Worm (Caenorhabditis elegans) whole organism, L1 larva: ENCODE measurements around the gene C27A2.12.

Experiments used
- C04F5.9 ChIP-seq: sonication (generic microtip); optimal IDR thresholded peaks from 2 replicates; lab custom pipeline; 2016; ENCODE audit warnings: missing genetic modification characterization, missing compliant biosample characterization
- C34B4.2 ChIP-seq: sonication (generic microtip); optimal IDR thresholded peaks from 2 replicates; lab custom pipeline; 2017; ENCODE audit warnings: mild to moderate bottlenecking, missing genetic modification characterization, missing compliant biosample characterization
- Y116A8C.19 ChIP-seq: sonication (generic microtip); optimal IDR thresholded peaks from 2 replicates; lab custom pipeline; 2016; ENCODE audit warnings: missing compliant biosample characterization, missing genetic modification characterization, borderline replicate concordance
- alr-1 ChIP-seq: fragments of 200-800 bp; sonication (Bioruptor generic); optimal IDR thresholded peaks from 2 replicates; lab custom pipeline; 2018; ENCODE audit warnings: borderline replicate concordance, mild to moderate bottlenecking, missing genetic modification characterization, missing compliant biosample characterization
- aly-2 ChIP-seq: fragments of 150-350 bp; optimal IDR thresholded peaks from 2 replicates; lab custom pipeline; 2014; ENCODE audit warnings: missing biosample characterization, missing genetic modification characterization
- blmp-1 ChIP-seq: fragments of 150-350 bp; optimal IDR thresholded peaks from 2 replicates; lab custom pipeline; 2014; ENCODE audit warnings: missing biosample characterization, missing genetic modification characterization
- ceh-63 ChIP-seq: fragments of 200-800 bp; sonication (Bioruptor generic); optimal IDR thresholded peaks from 2 replicates; lab custom pipeline; 2018; ENCODE audit warnings: mild to moderate bottlenecking, missing genetic modification characterization, missing compliant biosample characterization
- ceh-82 ChIP-seq, 3 experiments: fragments of 150-350 bp in 1 of 3; sonication (generic microtip) in 2 of 3; optimal IDR thresholded peaks; 2 replicates each; lab custom pipeline; 2014 to 2017; ENCODE audit warnings: missing biosample characterization in 3 of 3, missing genetic modification characterization in 3 of 3
- ceh-88 ChIP-seq: fragments of 200-800 bp; sonication (Bioruptor generic); IDR thresholded peaks from 2 replicates; pipeline ENCODE4 v1.3.6; 2022; ENCODE audit warnings: missing genetic modification characterization, missing compliant biosample characterization
- ceh-90 ChIP-seq: sonication (generic microtip); optimal IDR thresholded peaks from 2 replicates; lab custom pipeline; 2016; ENCODE audit warnings: missing genetic modification characterization, missing compliant biosample characterization
- efl-1 ChIP-seq, 4 experiments: fragments of 150-350 bp; optimal IDR thresholded peaks in 3 of 4; peaks in 1 of 4; 1 replicate in 1 of 4; 2 replicates in 3 of 4; lab custom pipeline; 2014; ENCODE audit warnings: missing biosample characterization in 2 of 4, missing genetic modification characterization in 2 of 4, missing genetic modification reagents in 2 of 4
- efl-3 ChIP-seq: fragments of 200-800 bp; sonication (Bioruptor generic); optimal IDR thresholded peaks from 2 replicates; lab custom pipeline; 2018; ENCODE audit warnings: mild to moderate bottlenecking, missing genetic modification characterization, missing compliant biosample characterization
- egl-27 ChIP-seq, 2 experiments: fragments of 150-350 bp in 1 of 2; sonication (generic microtip); optimal IDR thresholded peaks; 3 replicates each; lab custom pipeline; 2017 to 2018; ENCODE audit warnings: missing biosample characterization in 2 of 2, missing genetic modification characterization in 2 of 2, missing genetic modification reagents in 2 of 2
- elt-2 ChIP-seq: sonication (generic microtip); optimal IDR thresholded peaks from 2 replicates; lab custom pipeline; 2016; ENCODE audit warnings: missing genetic modification characterization, mild to moderate bottlenecking, inconsistent platforms, missing compliant biosample characterization, missing genetic modification reagents
- fkh-10 ChIP-seq: sonication (generic microtip); optimal IDR thresholded peaks from 2 replicates; lab custom pipeline; 2017; ENCODE audit warnings: missing biosample characterization, missing genetic modification reagents, missing genetic modification characterization
- fkh-4 ChIP-seq: sonication (generic microtip); optimal IDR thresholded peaks from 2 replicates; lab custom pipeline; 2016; ENCODE audit warnings: missing compliant biosample characterization, missing genetic modification characterization, borderline replicate concordance
- fos-1 ChIP-seq: fragments of 150-350 bp; optimal IDR thresholded peaks from 2 replicates; lab custom pipeline; 2014; ENCODE audit warnings: missing biosample characterization, missing genetic modification characterization
- grh-1 ChIP-seq: fragments of 200-800 bp; sonication (Bioruptor generic); IDR thresholded peaks from 2 replicates; pipeline ENCODE4 v1.3.6; 2022; ENCODE audit warnings: missing genetic modification reagents, missing genetic modification characterization, missing compliant biosample characterization
- hlh-17 ChIP-seq: fragments of 200-800 bp; sonication (Bioruptor generic); optimal IDR thresholded peaks from 2 replicates; lab custom pipeline; 2018; ENCODE audit warnings: missing genetic modification characterization, mild to moderate bottlenecking, missing compliant biosample characterization, moderate library complexity, borderline replicate concordance
- irx-1 ChIP-seq: sonication (generic microtip); optimal IDR thresholded peaks from 2 replicates; lab custom pipeline; 2016; ENCODE audit warnings: missing genetic modification characterization, missing compliant biosample characterization
- isw-1 ChIP-seq: fragments of 200-800 bp; sonication (Bioruptor generic); IDR thresholded peaks from 2 replicates; pipeline ENCODE4 v1.3.6; 2022; ENCODE audit warnings: missing genetic modification characterization, missing compliant biosample characterization
- lin-13 ChIP-seq: fragments of 150-350 bp; optimal IDR thresholded peaks from 2 replicates; lab custom pipeline; 2014; ENCODE audit warnings: missing biosample characterization, missing genetic modification reagents, missing genetic modification characterization
- lin-14 ChIP-seq: fragments of 200-800 bp; sonication (Bioruptor generic); optimal IDR thresholded peaks from 2 replicates; lab custom pipeline; 2018; ENCODE audit warnings: mild to moderate bottlenecking, missing genetic modification characterization, moderate library complexity, missing compliant biosample characterization
- lin-15B ChIP-seq: fragments of 150-350 bp; sonication (generic microtip); optimal IDR thresholded peaks from 3 replicates; lab custom pipeline; 2014; ENCODE audit warnings: missing biosample characterization, missing genetic modification characterization
- lin-39 ChIP-seq: fragments of 150-350 bp; optimal IDR thresholded peaks from 2 replicates; lab custom pipeline; 2014; ENCODE audit warnings: missing biosample characterization, missing genetic modification reagents, missing genetic modification characterization
- lsy-2 ChIP-seq, 2 experiments: fragments of 150-350 bp; optimal IDR thresholded peaks; 2 replicates each; lab custom pipeline; 2014; ENCODE audit warnings: missing biosample characterization in 2 of 2, missing genetic modification characterization in 2 of 2
- mep-1 ChIP-seq: fragments of 150-350 bp; optimal IDR thresholded peaks from 2 replicates; lab custom pipeline; 2014; ENCODE audit warnings: missing biosample characterization, missing genetic modification characterization
- nhr-11 ChIP-seq: fragments of 150-350 bp; optimal IDR thresholded peaks from 2 replicates; lab custom pipeline; 2014; ENCODE audit warnings: missing biosample characterization, missing genetic modification characterization
- nhr-12 ChIP-seq: sonication (generic microtip); optimal IDR thresholded peaks from 2 replicates; lab custom pipeline; 2017; ENCODE audit warnings: missing biosample characterization, missing genetic modification characterization
- nhr-20 ChIP-seq: sonication (generic microtip); optimal IDR thresholded peaks from 2 replicates; lab custom pipeline; 2016; ENCODE audit warnings: mild to moderate bottlenecking, missing genetic modification characterization, missing compliant biosample characterization
- nhr-237 ChIP-seq: fragments of 150-350 bp; optimal IDR thresholded peaks from 2 replicates; lab custom pipeline; 2014; ENCODE audit warnings: missing biosample characterization, missing genetic modification characterization
- nhr-71 ChIP-seq: sonication (generic microtip); optimal IDR thresholded peaks from 2 replicates; lab custom pipeline; 2016; ENCODE audit warnings: mild to moderate bottlenecking, missing genetic modification characterization, moderate library complexity, missing compliant biosample characterization
- nhr-84 ChIP-seq: sonication (generic microtip); optimal IDR thresholded peaks from 2 replicates; lab custom pipeline; 2017; ENCODE audit warnings: missing biosample characterization, missing genetic modification characterization
- nhr-85 ChIP-seq: sonication (generic microtip); peaks from one replicate; lab custom pipeline; 2016; ENCODE audit warnings: missing genetic modification characterization, inconsistent platforms, missing compliant biosample characterization
- pax-3 ChIP-seq: fragments of 200-800 bp; sonication (Bioruptor generic); optimal IDR thresholded peaks from 2 replicates; lab custom pipeline; 2018; ENCODE audit warnings: mild to moderate bottlenecking, missing genetic modification characterization, moderate library complexity, missing compliant biosample characterization
- pqm-1 ChIP-seq: sonication (generic microtip); optimal IDR thresholded peaks from 3 replicates; lab custom pipeline; 2017; ENCODE audit warnings: missing biosample characterization, missing genetic modification characterization
- rnt-1 ChIP-seq: sonication (generic microtip); optimal IDR thresholded peaks from 2 replicates; lab custom pipeline; 2016; ENCODE audit warnings: mild to moderate bottlenecking, missing genetic modification characterization, moderate library complexity, missing compliant biosample characterization
- snu-23 ChIP-seq: sonication (generic microtip); optimal IDR thresholded peaks from 2 replicates; lab custom pipeline; 2016; ENCODE audit warnings: missing genetic modification characterization, missing compliant biosample characterization
- sup-37 ChIP-seq: fragments of 200-800 bp; sonication (Bioruptor generic); optimal IDR thresholded peaks from 2 replicates; lab custom pipeline; 2018; ENCODE audit warnings: mild to moderate bottlenecking, missing genetic modification characterization, missing compliant biosample characterization
- swsn-7 ChIP-seq: sonication (generic microtip); optimal IDR thresholded peaks from 2 replicates; lab custom pipeline; 2016; ENCODE audit warnings: missing genetic modification characterization, missing compliant biosample characterization
- tlp-1 ChIP-seq: fragments of 150-350 bp; optimal IDR thresholded peaks from 2 replicates; lab custom pipeline; 2014; ENCODE audit warnings: missing biosample characterization, missing genetic modification characterization
- unc-62 ChIP-seq: fragments of 150-350 bp; optimal IDR thresholded peaks from 2 replicates; lab custom pipeline; 2014; ENCODE audit warnings: missing biosample characterization, missing genetic modification reagents, missing genetic modification characterization
- unc-98 ChIP-seq: fragments of 200-800 bp; sonication (Bioruptor generic); IDR thresholded peaks from 2 replicates; pipeline ENCODE4 v1.3.6; 2022; ENCODE audit warnings: missing genetic modification characterization, missing compliant biosample characterization
- vab-15 ChIP-seq: sonication (generic microtip); optimal IDR thresholded peaks from 2 replicates; lab custom pipeline; 2017; ENCODE audit warnings: missing genotype, mild to moderate bottlenecking, missing genetic modification characterization, missing compliant biosample characterization
- ztf-4 ChIP-seq: fragments of 150-350 bp; optimal IDR thresholded peaks from 2 replicates; lab custom pipeline; 2014; ENCODE audit warnings: missing biosample characterization, missing genetic modification characterization

The C27A2.12 gene

ce11 chrII:5031612-5032011 is 26.3 kb downstream of the C27A2.12 start, which contains the start of gene wdr-83:
Gene wdr-83 (minus strand): TSS chrII:5031712.
- no peak for TF ChIP-seq swsn-7 (tag; lab: Kevin White, UChicago)
- no peak for TF ChIP-seq nhr-237
- TF ChIP-seq efl-3, result no peak
- no peak for TF ChIP-seq pqm-1 (tag; lab: Kevin White, UChicago)
- no peak for TF ChIP-seq egl-27 (tag; optimal IDR thresholded peaks at IDR 0.05; lab: Kevin White, UChicago)
- TF ChIP-seq C34B4.2 (tag; lab: Kevin White, UChicago), result no peak
- no peak for TF ChIP-seq isw-1 (GFP tag; lab: Robert Waterston, UW)
- no peak for TF ChIP-seq lin-39 (tag; lab: Kevin White, UChicago)
- no peak for TF ChIP-seq nhr-71 (tag; lab: Kevin White, UChicago)
- no peak for TF ChIP-seq aly-2 (tag; lab: Kevin White, UChicago)
- no peak for TF ChIP-seq tlp-1 (tag; lab: Kevin White, UChicago)
- no peak for TF ChIP-seq efl-1 (optimal IDR thresholded peaks at IDR 0.05; lab: Kevin White, UChicago)
- no peak for TF ChIP-seq efl-1 (GFP tag; optimal IDR thresholded peaks at IDR 0.05 in 1 of 2; lab: Kevin White, UChicago)

ce11 chrII:5027952-5028351 is 30.0 kb downstream of the C27A2.12 start:
- no peak for TF ChIP-seq nhr-20 (tag; lab: Kevin White, UChicago)
- TF ChIP-seq nhr-11 (tag; lab: Kevin White, UChicago), result no peak
- TF ChIP-seq C04F5.9 (tag; lab: Kevin White, UChicago), result no peak
- TF ChIP-seq swsn-7 (tag; lab: Kevin White, UChicago), result no peak
- no peak for TF ChIP-seq ceh-63 (GFP tag; lab: Kevin White, UChicago)
- no peak for TF ChIP-seq sup-37 (GFP tag; lab: Kevin White, UChicago)
- TF ChIP-seq ceh-82 (tag; optimal IDR thresholded peaks at IDR 0.05; lab: Kevin White, UChicago), result no peak
- no peak for TF ChIP-seq fos-1
- TF ChIP-seq rnt-1 (tag; lab: Kevin White, UChicago), result no peak
- TF ChIP-seq hlh-17, result no peak
- TF ChIP-seq ztf-4, result no peak
- TF ChIP-seq unc-62 (GFP tag; lab: Kevin White, UChicago), result no peak
- TF ChIP-seq fkh-4 (tag; lab: Kevin White, UChicago), result no peak
- TF ChIP-seq lin-14, result no peak
- TF ChIP-seq mep-1 (tag; lab: Kevin White, UChicago), result no peak
- no peak for TF ChIP-seq tlp-1 (tag; lab: Kevin White, UChicago)
- no peak for TF ChIP-seq nhr-84 (tag; lab: Kevin White, UChicago)
- TF ChIP-seq, all 84 proteins: peak for 0

- TF ChIP-seq efl-1 (optimal IDR thresholded peaks at IDR 0.05; lab: Kevin White, UChicago) (no peak), efl-1 (GFP tag; optimal IDR thresholded peaks at IDR 0.05 in 1 of 2; lab: Kevin White, UChicago) (peak in 1 of 2 experiments; percentile 72), Y116A8C.19 (tag; lab: Kevin White, UChicago) (no peak), elt-2 (tag; lab: Kevin White, UChicago) (peak; percentile 97)
Observed at ce11 chrII:5022381-5022855, 35.5 kb downstream of the C27A2.12 start, which contains the start of the genes nsy-1 and F59A6.13. Gene nsy-1 (plus strand): TSS chrII:5022757. Gene F59A6.13 (plus strand): TSS chrII:5022805.

ce11 chrII:5021518-5021917 is 36.4 kb downstream of the C27A2.12 start:
- TF ChIP-seq egl-27 (tag; optimal IDR thresholded peaks at IDR 0.05; lab: Kevin White, UChicago) (no peak), grh-1 (GFP tag; lab: Robert Waterston, UW) (no peak), efl-1 (optimal IDR thresholded peaks at IDR 0.05; lab: Kevin White, UChicago) (no peak), efl-1 (GFP tag; optimal IDR thresholded peaks at IDR 0.05 in 1 of 2; lab: Kevin White, UChicago) (no peak), lin-15B (no peak), alr-1 (tag; lab: Kevin White, UChicago) (no peak), C34B4.2 (tag; lab: Kevin White, UChicago) (no peak), lin-13 (no peak), pax-3 (tag; lab: Kevin White, UChicago) (no peak), ceh-90 (tag; lab: Kevin White, UChicago) (no peak), lsy-2 (tag; optimal IDR thresholded peaks at IDR 0.05; lab: Kevin White, UChicago) (peak in 1 of 2 experiments; percentile 21), efl-3 (no peak), blmp-1 (tag; lab: Kevin White, UChicago) (peak; percentile 35), unc-98 (no peak), fkh-10 (GFP tag; lab: Kevin White, UChicago) (no peak), nhr-85 (no peak), snu-23 (GFP tag; lab: Kevin White, UChicago) (no peak), hlh-17 (no peak), irx-1 (tag; lab: Kevin White, UChicago) (no peak), nhr-237 (no peak), lin-14 (peak; percentile 4), nhr-20 (tag; lab: Kevin White, UChicago) (no peak), vab-15 (tag; lab: Kevin White, UChicago) (no peak), nhr-12 (tag; lab: Kevin White, UChicago) (no peak), ceh-88 (GFP tag; lab: Robert Waterston, UW) (0 out of 2 replicates have a peak, but pooled peaks have one; percentile 10)
